Fruit fly (Drosophila melanogaster): Measurements from ENCODE around the gene cwo.

The cwo gene

DNA sequence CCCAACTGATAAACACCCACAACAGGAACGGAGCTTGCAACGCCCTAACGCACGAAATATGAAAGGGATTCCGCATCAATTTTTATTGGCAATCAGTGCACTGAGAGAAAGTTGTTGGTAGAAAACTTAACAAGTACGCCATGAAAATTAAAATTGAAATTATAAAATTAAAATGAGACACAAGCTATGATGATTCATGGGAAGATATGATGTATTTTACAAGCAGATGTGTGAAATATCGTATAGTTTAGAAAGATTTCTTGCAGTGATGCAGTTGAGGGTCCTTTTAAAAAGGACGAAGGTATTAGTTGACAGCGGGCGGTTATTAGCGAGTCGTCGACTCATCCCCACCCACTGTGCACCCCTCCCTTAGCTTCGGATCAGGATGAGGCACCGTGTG lies 17.6 kb upstream of the cwo start:
- TF ChIP-seq svp (GFP tag): peak; percentile 62
- no peak for TF ChIP-seq vri (GFP tag; optimal IDR thresholded peaks at IDR 0.05)

dm6 chr3R:10377849-10378248 lies 10.2 kb upstream of the cwo start, which contains the start of gene Rfx:
TSS of gene Rfx (minus strand) at chr3R:10378068.
- peak; percentile 49 for TF ChIP-seq CG6808 (GFP tag; optimal IDR thresholded peaks at IDR 0.05)
- no peak for TF ChIP-seq CG8632 (GFP tag; optimal IDR thresholded peaks at IDR 0.05)
- peak; percentile 80 for TF ChIP-seq CG32006 (GFP tag; optimal IDR thresholded peaks at IDR 0.05)
- no peak for TF ChIP-seq svp (GFP tag)
- peak; percentile 61 for TF ChIP-seq Sox14 (GFP tag; optimal IDR thresholded peaks at IDR 0.05)
- no peak for TF ChIP-seq acj6 (GFP tag; optimal IDR thresholded peaks at IDR 0.05)
- peak; percentile 4 for TF ChIP-seq CG31627 (GFP tag; optimal IDR thresholded peaks at IDR 0.05)
- peak; percentile 68 for TF ChIP-seq dsx (GFP tag; optimal IDR thresholded peaks at IDR 0.05; ENCODE audit: poor library complexity, severe bottlenecking)
- no peak for TF ChIP-seq Smox (GFP tag; optimal IDR thresholded peaks at IDR 0.05)
- peak; percentile 29 to 64 for TF ChIP-seq ss (GFP tag; optimal IDR thresholded peaks at IDR 0.05)
- peak; percentile 74 for TF ChIP-seq CG6854 (GFP tag; optimal IDR thresholded peaks at IDR 0.05)
- TF ChIP-seq esn (GFP tag; optimal IDR thresholded peaks at IDR 0.05): peak; percentile 34
- no peak for TF ChIP-seq CG11762 (GFP tag; optimal IDR thresholded peaks at IDR 0.05; ENCODE audit: insufficient read depth)
- TF ChIP-seq CG1621 (tag; optimal IDR thresholded peaks at IDR 0.05): peak; percentile 0
- peak; percentile 2 for TF ChIP-seq topi (GFP tag; optimal IDR thresholded peaks at IDR 0.05)
- peak; percentile 22 for TF ChIP-seq Eip75B (GFP tag; optimal IDR thresholded peaks at IDR 0.05)
- TF ChIP-seq fkh (GFP tag; optimal IDR thresholded peaks at IDR 0.05): no peak
- no peak for TF ChIP-seq CG11294 (GFP tag; IDR thresholded peaks at IDR 0.05)
- TF ChIP-seq vri (GFP tag; optimal IDR thresholded peaks at IDR 0.05): peak; percentile 26
- TF ChIP-seq eg (GFP tag; IDR thresholded peaks at IDR 0.05): no peak
- TF ChIP-seq Eip78C (GFP tag): peak; percentile 79
- TF ChIP-seq CG10631 (GFP tag; optimal IDR thresholded peaks at IDR 0.05): peak; percentile 0
- no peak for TF ChIP-seq CG7368 (GFP tag; optimal IDR thresholded peaks at IDR 0.05)
- peak; percentile 24 for TF ChIP-seq CG3919 (GFP tag; optimal IDR thresholded peaks at IDR 0.05)
- TF ChIP-seq CG16779 (tag; optimal IDR thresholded peaks at IDR 0.05): peak; percentile 3
- peak; percentile 22 for TF ChIP-seq CG3032 (tag; optimal IDR thresholded peaks at IDR 0.05)

- TF ChIP-seq CG32006 (GFP tag; optimal IDR thresholded peaks at IDR 0.05): peak; percentile 50
- TF ChIP-seq Eip78C (GFP tag): peak; percentile 71
- TF ChIP-seq CG15336 (GFP tag; IDR thresholded peaks at IDR 0.05): no peak
- TF ChIP-seq CG6276 (GFP tag; optimal IDR thresholded peaks at IDR 0.05): peak; percentile 35
- TF ChIP-seq salr (GFP tag; optimal IDR thresholded peaks at IDR 0.05): peak in 1 of 2 experiments; percentile 38
- TF ChIP-seq Hr4 (GFP tag; optimal IDR thresholded peaks at IDR 0.05): peak; percentile 36
- TF ChIP-seq Ets21C (GFP tag; optimal IDR thresholded peaks at IDR 0.05): no peak
These were observed 9.1 kb upstream of the cwo start for dm6 chr3R:10378989-10379388.

DNA sequence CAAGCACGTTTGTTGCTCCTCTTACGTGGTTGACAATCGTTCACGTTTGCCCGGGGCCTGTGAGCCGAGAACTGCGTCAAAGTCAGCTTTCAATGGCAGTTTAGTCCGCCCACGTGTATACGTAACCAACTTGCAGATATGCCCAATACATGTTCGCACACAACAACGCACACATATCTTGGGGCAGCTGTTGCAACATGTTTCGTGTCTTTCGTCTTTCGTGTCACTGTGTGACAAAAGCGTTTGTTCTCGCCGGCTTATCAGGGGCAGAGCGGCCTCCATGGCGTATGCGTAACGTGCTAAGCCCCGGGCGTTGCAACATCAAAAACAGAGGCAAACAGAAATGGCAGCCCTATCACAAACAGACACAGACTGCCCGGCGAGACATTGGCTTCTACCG lies 8.6 kb upstream of the cwo start:
- TF ChIP-seq CG8632 (GFP tag; optimal IDR thresholded peaks at IDR 0.05) (no peak), salr (GFP tag; optimal IDR thresholded peaks at IDR 0.05) (no peak), Ets96B (tag; optimal IDR thresholded peaks at IDR 0.05) (no peak), CG10669 (GFP tag; optimal IDR thresholded peaks at IDR 0.05) (no peak), Eip75B (GFP tag; optimal IDR thresholded peaks at IDR 0.05) (no peak), Lpt (GFP tag; optimal IDR thresholded peaks at IDR 0.05) (no peak), CG6792 (GFP tag; optimal IDR thresholded peaks at IDR 0.05) (no peak), CG3919 (GFP tag; optimal IDR thresholded peaks at IDR 0.05) (no peak), lz (GFP tag; optimal IDR thresholded peaks at IDR 0.05) (no peak), fkh (GFP tag; optimal IDR thresholded peaks at IDR 0.05) (no peak), CG31627 (GFP tag; optimal IDR thresholded peaks at IDR 0.05) (no peak), ss (GFP tag; optimal IDR thresholded peaks at IDR 0.05) (no peak), Sox102F (GFP tag; optimal IDR thresholded peaks at IDR 0.05) (no peak)

All from whole organism, prepupa.